Worm (Caenorhabditis elegans): Measurements from ENCODE around the gene R04F11.2.
A peak's percentile ranks its signal among the peaks of the same experiment; 100 is the strongest.

R04F11.2 gene

ce11 chrV:12317894-12318553, at the start of gene R04F11.2, which contains the start of gene R04F11.5:
Gene R04F11.2, plus strand, starts transcription at chrV:12318381.
Gene R04F11.5, minus strand, starts transcription at chrV:12318019.
- TF ChIP-seq unc-55 (GFP tag; optimal IDR thresholded peaks at IDR 0.05) (peak; percentile 95), crh-2 (tag; optimal IDR thresholded peaks at IDR 0.05) (peak; percentile 88), alr-1 (tag; optimal IDR thresholded peaks at IDR 0.05) (no peak), aly-2 (tag; optimal IDR thresholded peaks at IDR 0.05) (no peak), lsy-2 (tag; optimal IDR thresholded peaks at IDR 0.05) (peak; percentile 95 to 99), nhr-237 (tag; optimal IDR thresholded peaks at IDR 0.05) (no peak), nhr-6 (tag; optimal IDR thresholded peaks at IDR 0.05) (no peak), nhr-23 (tag; optimal IDR thresholded peaks at IDR 0.05) (no peak), nhr-12 (tag; optimal IDR thresholded peaks at IDR 0.05) (no peak), mbf-1 (tag; optimal IDR thresholded peaks at IDR 0.05) (no peak), ZK546.5 (tag; optimal IDR thresholded peaks at IDR 0.05) (peak; percentile 23), skn-1 (tag; optimal IDR thresholded peaks at IDR 0.05) (no peak), elt-3 (tag; optimal IDR thresholded peaks at IDR 0.05) (no peak), nhr-10 (tag; optimal IDR thresholded peaks at IDR 0.05) (no peak), ztf-11 (tag; optimal IDR thresholded peaks at IDR 0.05) (no peak), lin-39 (tag; optimal IDR thresholded peaks at IDR 0.05) (no peak), nhr-129 (tag; optimal IDR thresholded peaks at IDR 0.05) (peak; percentile 83), ztf-1 (GFP tag; conservative IDR thresholded peaks at IDR 0.05) (no peak), Y55F3AM.14 (GFP tag; optimal IDR thresholded peaks at IDR 0.05) (no peak), C34F6.9 (tag; optimal IDR thresholded peaks at IDR 0.05) (peak; percentile 94), lin-11 (tag; optimal IDR thresholded peaks at IDR 0.05) (peak; percentile 58), nhr-25 (tag; optimal IDR thresholded peaks at IDR 0.05) (peak; percentile 80), ama-1 (optimal IDR thresholded peaks at IDR 0.05) (peak; percentile 39), sma-3 (GFP tag; optimal IDR thresholded peaks at IDR 0.05) (peak; percentile 71), lin-13 (GFP tag; optimal IDR thresholded peaks at IDR 0.05) (peak; percentile 81), egl-27 (tag; optimal IDR thresholded peaks at IDR 0.05) (no peak), mab-5 (tag; optimal IDR thresholded peaks at IDR 0.05) (peak; percentile 55), R02D3.7 (tag; optimal IDR thresholded peaks at IDR 0.05) (no peak), mdl-1 (tag; optimal IDR thresholded peaks at IDR 0.05) (no peak), ztf-4 (tag; optimal IDR thresholded peaks at IDR 0.05) (peak; percentile 25), F13H6.1 (tag; optimal IDR thresholded peaks at IDR 0.05) (no peak), nhr-11 (tag; optimal IDR thresholded peaks at IDR 0.05) (no peak), blmp-1 (tag; optimal IDR thresholded peaks at IDR 0.05; ENCODE audit: insufficient read depth) (no peak), sem-4 (tag; optimal IDR thresholded peaks at IDR 0.05) (peak; percentile 68), fos-1 (tag; optimal IDR thresholded peaks at IDR 0.05) (peak; percentile 72), ceh-82 (tag; optimal IDR thresholded peaks at IDR 0.05) (no peak), sma-9 (GFP tag; optimal IDR thresholded peaks at IDR 0.05) (peak; percentile 75), sma-9 (tag; optimal IDR thresholded peaks at IDR 0.05) (no peak), nhr-21 (tag; optimal IDR thresholded peaks at IDR 0.05) (peak; percentile 72), gmeb-1 (tag; optimal IDR thresholded peaks at IDR 0.05) (peak; percentile 83), dmd-4 (tag; optimal IDR thresholded peaks at IDR 0.05) (no peak), elt-1 (tag; optimal IDR thresholded peaks at IDR 0.05) (no peak), nhr-77 (tag; optimal IDR thresholded peaks at IDR 0.05) (peak; percentile 24), unc-39 (tag; optimal IDR thresholded peaks at IDR 0.05) (no peak), ceh-16 (tag; optimal IDR thresholded peaks at IDR 0.05) (peak; percentile 16), peb-1 (tag; optimal IDR thresholded peaks at IDR 0.05) (no peak), snpc-4 (tag; optimal IDR thresholded peaks at IDR 0.05) (peak; percentile 27), unc-62 (GFP tag; optimal IDR thresholded peaks at IDR 0.05) (no peak), zag-1 (tag; optimal IDR thresholded peaks at IDR 0.05) (no peak)

Measured in whole organism, L2 larva.